Fruit fly (Drosophila melanogaster): ENCODE data around the gene dop.

The dop gene

dm6 chr3L:15588514-15589138 is 22.8 kb downstream of the dop start, which contains the start of gene RhoGAP71E (continued):
- TF ChIP-seq lab (GFP tag; optimal IDR thresholded peaks at IDR 0.05) (peak; percentile 64), CTCF (GFP tag; optimal IDR thresholded peaks at IDR 0.05) (no peak), Jarid2 (GFP tag; optimal IDR thresholded peaks at IDR 0.05) (peak; percentile 91), CG15073 (GFP tag; optimal IDR thresholded peaks at IDR 0.05) (no peak), kah (GFP tag; optimal IDR thresholded peaks at IDR 0.05) (no peak), CG13624 (GFP tag; optimal IDR thresholded peaks at IDR 0.05) (peak; percentile 37), trem (tag; optimal IDR thresholded peaks at IDR 0.05) (peak; percentile 59), Stat92E (GFP tag; optimal IDR thresholded peaks at IDR 0.05) (peak in 1 of 3 experiments; percentile 80), Nf-YC (tag; optimal IDR thresholded peaks at IDR 0.05) (peak; percentile 57), CG15479 (GFP tag; optimal IDR thresholded peaks at IDR 0.05) (no peak), HHEX (GFP tag; optimal IDR thresholded peaks at IDR 0.05) (peak; percentile 62), CG18599 (GFP tag; optimal IDR thresholded peaks at IDR 0.05) (peak; percentile 73), gfzf (GFP tag; optimal IDR thresholded peaks at IDR 0.05) (peak; percentile 89), CG6254 (GFP tag; optimal IDR thresholded peaks at IDR 0.05) (no peak), ap (GFP tag; IDR thresholded peaks at IDR 0.05) (no peak), ftz-f1 (GFP tag; optimal IDR thresholded peaks at IDR 0.05) (no peak), CG10321 (GFP tag; IDR thresholded peaks at IDR 0.05) (0 out of 2 replicates have a peak, but pooled peaks have one; percentile 8), Gug (GFP tag; IDR thresholded peaks at IDR 0.05) (no peak), bsh (GFP tag; optimal IDR thresholded peaks at IDR 0.05) (peak; percentile 13 to 35), schlank (tag; optimal IDR thresholded peaks at IDR 0.05) (no peak), kay (GFP tag; optimal IDR thresholded peaks at IDR 0.05) (no peak), CG2116 (GFP tag; optimal IDR thresholded peaks at IDR 0.05) (no peak), Asciz (GFP tag; optimal IDR thresholded peaks at IDR 0.05) (no peak), Mrtf (GFP tag; IDR thresholded peaks at IDR 0.05) (0 out of 3 replicates have a peak, but pooled peaks have one; percentile 50), caup (GFP tag; optimal IDR thresholded peaks at IDR 0.05; ENCODE audit: severe bottlenecking) (peak; percentile 70), CG4854 (GFP tag; optimal IDR thresholded peaks at IDR 0.05) (no peak), bab2 (GFP tag; optimal IDR thresholded peaks at IDR 0.05) (no peak), prd (optimal IDR thresholded peaks at IDR 0.05) (no peak), prd (GFP tag; IDR thresholded peaks at IDR 0.05) (no peak; the same call in none of the 3 replicates), CG30020 (tag; optimal IDR thresholded peaks at IDR 0.05) (peak; percentile 54), nau (GFP tag; optimal IDR thresholded peaks at IDR 0.05) (peak; percentile 17), pnt (GFP tag; optimal IDR thresholded peaks at IDR 0.05) (no peak), CG12769 (tag; optimal IDR thresholded peaks at IDR 0.05) (peak; percentile 21), Abd-B (GFP tag; optimal IDR thresholded peaks at IDR 0.05) (no peak), CG15269 (tag; optimal IDR thresholded peaks at IDR 0.05) (peak; percentile 34), ATbp (GFP tag; optimal IDR thresholded peaks at IDR 0.05) (no peak), jigr1 (GFP tag; IDR thresholded peaks at IDR 0.05) (no peak), Ets65A (GFP tag) (peak; percentile 27), ham (GFP tag; IDR thresholded peaks at IDR 0.05) (no peak), Ravus (GFP tag; IDR thresholded peaks at IDR 0.05) (no peak), CG4707 (GFP tag; optimal IDR thresholded peaks at IDR 0.05) (peak; percentile 51), Neu2 (GFP tag; optimal IDR thresholded peaks at IDR 0.05; ENCODE audit: borderline replicate concordance) (no peak), CG34376 (GFP tag; optimal IDR thresholded peaks at IDR 0.05) (peak; percentile 34), CG17328 (GFP tag; IDR thresholded peaks at IDR 0.05) (peak; percentile 46; the same call in 1 of the 2 replicates), CG10979 (tag; optimal IDR thresholded peaks at IDR 0.05) (peak; percentile 28), E2f1 (GFP tag; IDR thresholded peaks at IDR 0.05) (no peak), D19B (GFP tag; optimal IDR thresholded peaks at IDR 0.05) (no peak), odd (GFP tag; optimal IDR thresholded peaks at IDR 0.05) (peak; percentile 48), ken (GFP tag; IDR thresholded peaks at IDR 0.05) (no peak), Rx (GFP tag; IDR thresholded peaks at IDR 0.05) (0 out of 2 replicates have a peak, but pooled peaks have one; percentile 24)

All from whole organism, embryonic.